Worm (Caenorhabditis elegans): ENCODE data around the gene F58F9.1.

Gene F58F9.1

ce11 chrIV:6220142-6220541, 29.5 kb upstream of the F58F9.1 start:
- peak; percentile 29 for TF ChIP-seq elt-2 (tag; optimal IDR thresholded peaks at IDR 0.05)

ce11 chrIV:6221878-6222277, 27.8 kb upstream of the F58F9.1 start, which contains the start of gene C49A9.3:
C49A9.3 (plus strand) TSS chrIV:6222089.
- TF ChIP-seq nfya-1 (tag; optimal IDR thresholded peaks at IDR 0.05; ENCODE audit: insufficient read depth): no peak
- no peak for TF ChIP-seq nhr-237 (tag; optimal IDR thresholded peaks at IDR 0.05)
- TF ChIP-seq ZK546.5 (tag; optimal IDR thresholded peaks at IDR 0.05): no peak
- TF ChIP-seq elt-2 (tag; optimal IDR thresholded peaks at IDR 0.05): peak; percentile 75
- no peak for TF ChIP-seq ama-1 (optimal IDR thresholded peaks at IDR 0.05)
- TF ChIP-seq nhr-43 (tag; optimal IDR thresholded peaks at IDR 0.05; ENCODE audit: poor library complexity, severe bottlenecking): no peak
- TF ChIP-seq ztf-4 (tag; optimal IDR thresholded peaks at IDR 0.05): no peak
- no peak for TF ChIP-seq fkh-2 (tag; optimal IDR thresholded peaks at IDR 0.05)
- TF ChIP-seq ztf-11 (tag; optimal IDR thresholded peaks at IDR 0.05): no peak
- peak; percentile 44 for TF ChIP-seq pqm-1 (tag; optimal IDR thresholded peaks at IDR 0.05)
- TF ChIP-seq pha-4 (tag; optimal IDR thresholded peaks at IDR 0.05): peak; percentile 6
- no peak for TF ChIP-seq fkh-10 (GFP tag; optimal IDR thresholded peaks at IDR 0.05)

ce11 chrIV:6225143-6225542, 24.5 kb upstream of the F58F9.1 start, which contains the start of gene C49A9.2:
C49A9.2 (plus strand) TSS chrIV:6225443.
- peak; percentile 16 for TF ChIP-seq elt-2 (tag; optimal IDR thresholded peaks at IDR 0.05)
- TF ChIP-seq egl-5 (tag; optimal IDR thresholded peaks at IDR 0.05): no peak

- no peak for TF ChIP-seq nhr-77 (tag; optimal IDR thresholded peaks at IDR 0.05)
- peak; percentile 41 for TF ChIP-seq elt-2 (tag; optimal IDR thresholded peaks at IDR 0.05)
- no peak for TF ChIP-seq lsy-12 (tag; optimal IDR thresholded peaks at IDR 0.05)
- no peak for TF ChIP-seq pha-4 (tag; optimal IDR thresholded peaks at IDR 0.05)
- no peak for TF ChIP-seq lin-15B (tag; optimal IDR thresholded peaks at IDR 0.05)
- TF ChIP-seq tbx-2 (tag; optimal IDR thresholded peaks at IDR 0.05): no peak
- TF ChIP-seq nhr-23 (tag; optimal IDR thresholded peaks at IDR 0.05): no peak
- no peak for TF ChIP-seq ceh-82 (tag; optimal IDR thresholded peaks at IDR 0.05)
- no peak for TF ChIP-seq ztf-4 (tag; optimal IDR thresholded peaks at IDR 0.05)
Measured at ce11 chrIV:6227974-6228373, 21.7 kb upstream of the F58F9.1 start, which contains the start of gene C49A9.1. C49A9.1 (plus strand) TSS chrIV:6228190.

- TF ChIP-seq daf-12 (tag; optimal IDR thresholded peaks at IDR 0.05): no peak
- TF ChIP-seq elt-2 (tag; optimal IDR thresholded peaks at IDR 0.05): peak; percentile 43
Measured at ce11 chrIV:6230560-6231073, 19.0 kb upstream of the F58F9.1 start, which contains the start of gene F58F9.4. F58F9.4 (plus strand) TSS chrIV:6231023.

- peak; percentile 81 for TF ChIP-seq pqm-1 (tag; optimal IDR thresholded peaks at IDR 0.05)
- TF ChIP-seq egl-27 (tag; optimal IDR thresholded peaks at IDR 0.05): no peak
- peak; percentile 74 for TF ChIP-seq elt-2 (tag; optimal IDR thresholded peaks at IDR 0.05)
- peak; percentile 31 for TF ChIP-seq pha-4 (tag; optimal IDR thresholded peaks at IDR 0.05)
- TF ChIP-seq daf-12 (tag; optimal IDR thresholded peaks at IDR 0.05): no peak
Measured at ce11 chrIV:6232769-6233290, 16.8 kb upstream of the F58F9.1 start, which contains the start of gene F58F9.3. F58F9.3 (plus strand) TSS chrIV:6233240.

ce11 chrIV:6237508-6238227, 12.0 kb upstream of the F58F9.1 start, which contains the start of the genes F58F9.6 and F58F9.8:
F58F9.6 (minus strand) TSS chrIV:6237608.
F58F9.8 (plus strand) TSS chrIV:6238177.
- TF ChIP-seq nhr-28 (tag; optimal IDR thresholded peaks at IDR 0.05) (no peak), egl-5 (tag; optimal IDR thresholded peaks at IDR 0.05) (no peak), ceh-28 (tag; optimal IDR thresholded peaks at IDR 0.05) (no peak), ceh-16 (tag; optimal IDR thresholded peaks at IDR 0.05) (no peak), aly-2 (tag; optimal IDR thresholded peaks at IDR 0.05) (no peak), snpc-4 (tag; optimal IDR thresholded peaks at IDR 0.05) (no peak), ztf-11 (tag; optimal IDR thresholded peaks at IDR 0.05) (no peak), nhr-237 (tag; optimal IDR thresholded peaks at IDR 0.05) (no peak), zag-1 (tag; optimal IDR thresholded peaks at IDR 0.05) (no peak), egl-27 (tag; optimal IDR thresholded peaks at IDR 0.05) (no peak), nhr-77 (tag; optimal IDR thresholded peaks at IDR 0.05) (no peak)

All from whole organism, L3 larva.